Fruit fly (Drosophila melanogaster) whole organism, pupa: ENCODE data around the gene eIF3d2.

ENCODE experiments used
- CG32121 ChIP-seq: fragments of 200-800 bp; sonication (Bioruptor generic); IDR thresholded peaks from 2 replicates; pipeline ENCODE4 v1.3.6; 2022; ENCODE audit warnings: missing biosample characterization, missing genetic modification characterization
- gl ChIP-seq: fragments of 200-800 bp; sonication (Bioruptor generic); optimal IDR thresholded peaks from 2 replicates; lab custom pipeline; 2018; ENCODE audit warnings: missing biosample characterization, mild to moderate bottlenecking, missing genetic modification characterization
- rn ChIP-seq: fragments of 200-800 bp; sonication (Bioruptor generic); IDR thresholded peaks from 2 replicates; pipeline ENCODE4 v1.3.6; 2022; ENCODE audit warnings: missing biosample characterization, missing genetic modification characterization

Gene eIF3d2

dm6 chr3R:12158495-12158894 is 36.3 kb downstream of the eIF3d2 start, which contains the start of gene dpr15:
TSS of gene dpr15 (minus strand) at chr3R:12158595.
- no peak for TF ChIP-seq gl (tag; lab: Kevin White, UChicago)
- TF ChIP-seq rn (GFP tag; lab: Robert Waterston, UW) = no peak
- no peak for TF ChIP-seq CG32121
